Worm (Caenorhabditis elegans) whole organism, dauer: ENCODE measurements around the gene xnd-1.

Source experiments
- unc-62 ChIP-seq: sonication (generic microtip); optimal IDR thresholded peaks from 2 replicates; lab custom pipeline; 2017; ENCODE audit warnings: missing biosample characterization, missing genetic modification reagents, missing genetic modification characterization

The xnd-1 gene

ce11 chrIII:5586925-5587324, 17.3 kb upstream of the xnd-1 start, which contains the start of gene F56D2.2:
F56D2.2 (plus strand) TSS chrIII:5587263.
- TF ChIP-seq unc-62 = no peak

ce11 chrIII:5588746-5589145, 15.5 kb upstream of the xnd-1 start:
- no peak for TF ChIP-seq unc-62

ce11 chrIII:5591668-5592149, 12.6 kb upstream of the xnd-1 start, which contains the start of the genes ddx-15 and ucr-1:
ddx-15 (minus strand) TSS chrIII:5591718.
ucr-1 (plus strand) TSS chrIII:5592135.
- no peak for TF ChIP-seq unc-62

DNA sequence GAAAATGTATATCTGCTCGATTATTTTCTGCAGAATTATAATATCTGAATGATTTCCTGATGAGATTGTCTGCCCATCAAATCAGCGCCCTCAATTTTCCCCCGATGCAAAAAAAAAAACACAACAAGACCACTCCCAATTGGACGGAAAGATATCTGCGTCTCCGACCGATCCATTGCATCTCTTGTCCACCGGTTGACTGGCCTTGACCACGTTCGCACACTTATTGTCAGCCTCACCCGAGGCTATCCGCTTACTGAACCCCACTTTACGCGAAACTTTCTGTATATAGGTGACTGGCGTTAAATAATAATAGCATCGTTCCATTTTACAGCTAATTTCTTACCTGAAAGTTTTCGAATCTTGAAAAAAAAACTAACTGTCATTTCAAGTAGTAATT, 9.9 kb upstream of the xnd-1 start:
- TF ChIP-seq unc-62 = no peak

- no peak for TF ChIP-seq unc-62
These were observed 8.8 kb upstream of the xnd-1 start, which contains the start of gene ced-6 for ce11 chrIII:5595445-5595844. ced-6 (plus strand) TSS chrIII:5595771.

DNA sequence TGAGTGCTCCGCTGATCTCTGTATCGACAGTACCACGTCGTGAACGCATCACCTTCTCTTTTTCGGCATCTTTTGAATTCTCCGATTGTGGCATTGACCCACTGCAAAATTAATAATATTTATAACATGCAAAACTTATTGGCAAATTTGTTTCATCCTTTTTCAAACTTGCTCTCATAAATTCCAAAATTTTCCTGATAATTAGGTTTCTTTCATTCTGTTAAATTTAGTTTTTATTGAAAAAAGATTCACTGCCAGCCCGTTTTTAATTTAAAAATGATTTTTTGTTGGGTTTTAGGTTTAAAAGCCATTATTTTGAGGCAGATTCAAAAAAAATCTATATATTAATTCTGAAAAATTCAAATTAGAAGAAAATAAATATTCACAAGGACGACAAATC, 4.3 kb upstream of the xnd-1 start, which contains the start of gene wdr-37:
wdr-37 (minus strand) TSS at position 101 of the 400 bp plus-strand sequence.
- no peak for TF ChIP-seq unc-62

DNA sequence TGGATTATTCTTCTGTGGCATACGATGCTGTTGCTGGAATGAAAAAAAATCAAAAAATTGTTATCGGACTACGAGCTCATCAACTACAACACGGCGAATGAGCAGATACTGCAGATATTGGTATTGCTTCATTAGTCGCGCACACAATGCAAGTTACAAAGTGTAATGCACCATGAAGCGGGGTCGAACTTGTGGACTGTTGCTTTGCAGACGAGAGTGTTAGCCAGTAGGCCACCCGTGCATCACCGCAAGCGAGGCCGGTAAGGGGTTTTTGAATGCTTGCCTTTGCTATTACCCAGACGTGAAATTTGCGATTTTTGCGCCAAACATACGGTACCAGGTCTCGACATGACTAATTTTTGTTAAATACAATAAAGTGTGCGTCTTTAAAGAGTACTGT, 2.3 kb upstream of the xnd-1 start:
- no peak for TF ChIP-seq unc-62

- TF ChIP-seq unc-62 = no peak
These were observed 747 bp upstream of the xnd-1 start, which contains the start of gene madf-11 for ce11 chrIII:5603439-5603986. madf-11 (minus strand) TSS chrIII:5603489.

DNA sequence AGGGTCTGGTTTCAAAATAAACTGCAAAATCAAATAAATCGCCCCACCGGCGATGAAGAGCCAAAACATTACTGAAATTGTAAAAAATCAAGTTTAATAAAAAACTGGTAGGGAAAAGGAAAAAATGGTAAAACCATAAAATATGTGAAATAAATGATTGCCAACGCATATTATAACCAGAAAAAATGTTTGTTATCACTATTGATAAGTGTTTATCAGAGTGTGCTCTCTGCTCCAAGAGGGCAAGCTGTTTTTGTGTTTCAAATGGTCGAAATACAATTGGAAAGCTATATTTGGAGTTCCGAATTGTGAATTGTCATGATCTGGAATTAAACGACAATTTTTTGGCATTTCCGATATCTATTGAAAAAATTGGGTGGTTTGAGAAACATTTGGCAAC, 6.0 kb downstream of the xnd-1 start, which contains the start of gene C05D2.8:
C05D2.8 (minus strand) TSS at position 71 of the 400 bp plus-strand sequence.
- TF ChIP-seq unc-62 = no peak

ce11 chrIII:5611604-5612324, 7.5 kb downstream of the xnd-1 start, which contains the start of gene bas-1:
bas-1 (plus strand) TSS chrIII:5612274.
- no peak for TF ChIP-seq unc-62

DNA sequence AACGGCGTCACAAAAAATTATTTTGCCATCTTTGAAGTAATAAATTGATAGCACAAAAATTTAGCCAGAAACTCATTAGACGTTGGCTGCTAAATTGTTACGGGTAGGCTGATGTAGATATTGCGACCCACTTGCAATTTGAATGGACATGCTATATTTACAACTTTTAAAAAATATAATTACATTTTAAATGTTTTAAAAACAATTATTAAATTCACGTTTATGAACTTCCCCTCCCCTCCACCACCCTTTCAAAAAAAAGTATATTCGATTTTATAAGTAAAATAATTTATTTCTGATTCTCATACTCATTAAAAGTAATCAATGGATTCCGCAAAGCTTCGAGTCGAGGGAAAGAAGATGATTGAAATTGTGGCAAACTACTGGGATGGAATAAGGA, 10.4 kb downstream of the xnd-1 start, which contains the start of gene basl-1:
basl-1 (plus strand) TSS at position 301 of the 400 bp plus-strand sequence.
- no peak for TF ChIP-seq unc-62

DNA sequence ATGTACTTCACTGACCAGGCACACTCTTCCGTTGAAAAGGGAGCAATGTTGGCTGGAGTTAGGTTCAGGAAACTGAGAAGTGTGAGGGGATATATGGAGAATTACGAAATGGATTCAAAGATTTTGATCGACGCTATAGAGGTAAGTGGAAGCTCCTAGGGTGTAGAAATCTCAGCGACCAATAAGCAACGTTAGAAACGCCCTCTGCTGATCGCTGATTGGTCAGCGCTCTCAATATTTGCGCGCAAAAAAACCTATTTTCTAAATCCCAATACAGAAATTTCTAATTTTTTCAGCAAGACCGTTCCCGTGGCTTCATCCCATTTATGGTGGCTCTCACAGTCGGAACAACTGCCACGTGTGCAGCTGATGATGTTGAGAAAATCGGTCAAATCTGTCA, 11.4 kb downstream of the xnd-1 start:
- no peak for TF ChIP-seq unc-62

DNA sequence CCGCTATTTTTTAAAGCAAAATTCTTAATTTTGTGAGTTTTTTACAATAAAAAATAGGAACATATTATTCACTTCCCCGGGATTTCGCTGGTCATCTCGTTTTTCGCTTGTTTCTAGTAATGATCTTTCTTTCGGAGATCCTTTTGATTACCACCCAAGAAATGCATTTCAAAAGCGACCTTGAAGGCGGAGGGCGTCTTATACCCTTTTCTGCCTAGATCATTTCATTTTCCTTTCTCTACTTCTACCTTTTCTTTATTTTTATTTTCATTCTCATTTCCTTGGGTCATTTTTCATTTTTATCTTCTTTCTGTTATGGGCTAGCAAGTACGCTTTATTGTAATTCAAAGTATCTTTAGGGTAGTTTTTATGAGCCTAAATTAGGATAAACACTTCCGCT, 15.9 kb downstream of the xnd-1 start:
- no peak for TF ChIP-seq unc-62

DNA sequence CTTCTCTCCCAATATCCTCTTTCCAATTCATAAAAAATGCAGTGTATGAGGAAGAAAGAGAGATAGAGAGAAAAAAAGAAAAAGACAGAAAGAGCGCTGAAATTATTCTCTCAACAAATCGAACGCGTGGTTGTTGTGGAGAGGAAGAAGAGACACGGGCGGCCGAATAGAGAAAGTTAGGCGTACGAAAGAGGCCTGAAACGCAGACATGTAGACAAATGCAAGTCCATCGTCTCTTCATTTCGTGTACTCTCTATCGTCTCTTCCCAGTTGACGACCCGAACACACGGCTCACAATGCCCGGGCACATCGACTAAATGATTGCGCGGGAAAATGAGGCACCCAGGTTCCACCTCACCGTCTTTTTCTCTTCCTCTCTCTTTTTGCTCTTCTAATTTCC, 17.0 kb downstream of the xnd-1 start:
- TF ChIP-seq unc-62 = no peak

DNA sequence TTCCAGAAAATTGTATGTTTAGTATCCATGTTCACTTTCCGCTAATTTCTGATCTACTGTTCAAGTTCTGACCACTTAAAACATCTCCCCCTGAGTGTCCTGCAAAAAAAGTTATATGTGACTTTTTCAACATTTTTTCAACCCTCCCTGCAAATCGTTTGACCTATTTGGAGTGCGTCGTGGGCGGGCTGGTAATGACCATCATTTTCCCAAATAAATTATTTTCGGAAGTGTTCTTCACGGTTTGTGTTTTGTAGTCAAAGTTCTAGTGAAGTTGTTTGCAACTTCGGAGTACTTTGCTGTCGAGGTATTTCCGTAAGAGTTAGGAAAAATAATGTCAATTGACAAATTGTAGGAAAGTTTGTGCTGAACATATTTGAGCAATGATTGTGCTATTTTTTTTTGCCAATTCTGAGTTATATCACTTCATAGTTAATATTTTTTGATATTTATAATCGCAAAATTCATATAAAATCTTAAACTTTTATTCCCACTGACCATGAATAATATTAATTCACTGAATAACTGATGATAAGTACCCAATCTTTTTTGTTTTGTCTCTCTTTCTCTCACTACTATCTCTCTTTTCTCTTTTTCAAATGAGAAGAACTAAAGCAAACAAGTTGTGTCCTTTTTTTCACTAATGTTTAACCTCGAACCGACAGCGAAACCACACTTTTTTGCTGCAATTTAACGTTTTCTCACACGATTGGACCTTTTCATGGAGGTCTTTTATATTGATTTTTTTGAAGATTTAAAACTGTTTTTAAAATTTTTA, 18.2 kb downstream of the xnd-1 start:
- TF ChIP-seq unc-62 = no peak

- TF ChIP-seq unc-62 = no peak
These were observed 19.2 kb downstream of the xnd-1 start for ce11 chrIII:5623418-5623817.

DNA sequence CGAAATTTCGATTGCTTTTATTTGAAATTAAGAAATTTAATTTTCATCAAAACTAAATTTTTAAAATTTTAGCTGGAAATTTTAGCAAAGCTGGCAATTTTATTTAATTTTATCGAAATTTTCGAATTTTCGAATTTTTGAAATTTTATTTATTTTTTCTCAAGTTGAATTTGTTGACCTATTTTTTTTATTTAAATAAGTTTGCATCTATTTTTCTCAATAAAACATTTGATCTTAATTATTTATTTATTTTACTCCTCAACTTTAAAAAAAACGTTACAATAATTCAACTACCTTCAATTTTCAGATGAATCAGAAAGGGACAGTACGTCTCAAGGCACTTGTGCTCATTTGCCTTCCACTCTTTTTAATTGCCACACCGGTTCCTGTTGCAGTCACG, 20.6 kb downstream of the xnd-1 start, which contains the start of gene daf-4:
daf-4 (plus strand) TSS at position 301 of the 400 bp plus-strand sequence.
- no peak for TF ChIP-seq unc-62
